In genomic region chr3R:15433340-15433945, dm6 we compare ENCODE assay signal across 2 fruit fly cellular contexts.
TF ChIP-seq lines count a peak whose summit lies in the region.

No protein-coding gene starts in this region.

- no peak for TF ChIP-seq CTCF in whole organism, embryonic (GFP tag; optimal IDR thresholded peaks at IDR 0.05; lab: Kevin White, UChicago)

TF ChIP-seq in whole organism, embryonic, 481 proteins besides CTCF, POLR2A, EP300 and RAD21:
- TF ChIP-seq Ets65A (GFP tag; lab: Kevin White, UChicago), result peak; percentile 55
- TF ChIP-seq ewg (GFP tag; optimal IDR thresholded peaks at IDR 0.05; lab: Kevin White, UChicago), result no peak
- TF ChIP-seq CG5180 (GFP tag; optimal IDR thresholded peaks at IDR 0.05; lab: Kevin White, UChicago), result peak; percentile 64
- peak; percentile 88 for TF ChIP-seq Blimp-1 (GFP tag; optimal IDR thresholded peaks at IDR 0.05; lab: Kevin White, UChicago)
- TF ChIP-seq kni (GFP tag; optimal IDR thresholded peaks at IDR 0.05; lab: Kevin White, UChicago), result peak; percentile 43
- no peak for TF ChIP-seq bsh (GFP tag; optimal IDR thresholded peaks at IDR 0.05; lab: Kevin White, UChicago)
- TF ChIP-seq Oli (tag; optimal IDR thresholded peaks at IDR 0.05; lab: Kevin White, UChicago), result no peak
- peak; percentile 79 for TF ChIP-seq CG10431 (GFP tag; optimal IDR thresholded peaks at IDR 0.05; lab: Kevin White, UChicago)
- peak; percentile 19 for TF ChIP-seq Deaf1 (tag; optimal IDR thresholded peaks at IDR 0.05; lab: Kevin White, UChicago)
- TF ChIP-seq bowl (GFP tag; IDR thresholded peaks at IDR 0.05; lab: Robert Waterston, UW), result no peak
- TF ChIP-seq CG10979 (tag; optimal IDR thresholded peaks at IDR 0.05; lab: Kevin White, UChicago), result no peak
- TF ChIP-seq vvl (GFP tag; IDR thresholded peaks at IDR 0.05; lab: Robert Waterston, UW), result peak; percentile 31; the same call in 1 of the 2 replicates
- 0 out of 3 replicates have a peak, but pooled peaks have one; percentile 11 for TF ChIP-seq CG6175 (GFP tag; IDR thresholded peaks at IDR 0.05; lab: Robert Waterston, UW)

TF ChIP-seq in whole organism, prepupa, 60 proteins besides CTCF, POLR2A, EP300 and RAD21:
- TF ChIP-seq Sox15 (GFP tag; optimal IDR thresholded peaks at IDR 0.05; lab: Kevin White, UChicago) (no peak), Smox (GFP tag; optimal IDR thresholded peaks at IDR 0.05; lab: Kevin White, UChicago) (no peak), CG1621 (tag; optimal IDR thresholded peaks at IDR 0.05; lab: Kevin White, UChicago) (no peak), CG16779 (tag; optimal IDR thresholded peaks at IDR 0.05; lab: Kevin White, UChicago) (no peak), dsx (GFP tag; optimal IDR thresholded peaks at IDR 0.05; lab: Kevin White, UChicago; ENCODE audit: poor library complexity, severe bottlenecking) (no peak), CG8632 (GFP tag; optimal IDR thresholded peaks at IDR 0.05; lab: Kevin White, UChicago) (no peak), eg (GFP tag; IDR thresholded peaks at IDR 0.05; lab: Robert Waterston, UW) (no peak; the same call in 2 of the 3 replicates), CG6163 (GFP tag; IDR thresholded peaks at IDR 0.05; lab: Robert Waterston, UW) (no peak), CG6854 (GFP tag; optimal IDR thresholded peaks at IDR 0.05; lab: Kevin White, UChicago) (peak; percentile 86), Met (GFP tag; optimal IDR thresholded peaks at IDR 0.05; lab: Kevin White, UChicago) (no peak), Blimp-1 (GFP tag; optimal IDR thresholded peaks at IDR 0.05; lab: Kevin White, UChicago) (peak; percentile 83), Eip78C (GFP tag; lab: Kevin White, UChicago) (peak; percentile 35), Eip75B (GFP tag; optimal IDR thresholded peaks at IDR 0.05; lab: Kevin White, UChicago) (no peak), net (GFP tag; optimal IDR thresholded peaks at IDR 0.05; lab: Kevin White, UChicago) (no peak), acj6 (GFP tag; optimal IDR thresholded peaks at IDR 0.05; lab: Kevin White, UChicago) (no peak), salr (GFP tag; optimal IDR thresholded peaks at IDR 0.05; lab: Kevin White, UChicago) (no peak), Sox14 (GFP tag; optimal IDR thresholded peaks at IDR 0.05; lab: Kevin White, UChicago) (no peak)

Comparison
In these comparisons a context has a peak if more than half of its experiments do, and no peak if none do; other contexts are left out.
1. Of the 7 proteins assayed by ChIP-seq in both whole organism, embryonic and whole organism, prepupa: peak only in whole organism, embryonic: none; only in whole organism, prepupa: CG6854; in both: Blimp-1; in neither: 5.